Worm (Caenorhabditis elegans): Measurements from ENCODE around the gene srb-17.

Gene srb-17

ce11 chrIV:10429129-10429528 lies 27.9 kb downstream of the srb-17 start, which contains the start of gene F13B12.2 (continued):
- TF ChIP-seq mdl-1 (tag; optimal IDR thresholded peaks at IDR 0.05), result no peak
- no peak for TF ChIP-seq F44E2.7 (GFP tag; IDR thresholded peaks at IDR 0.05)
- TF ChIP-seq lin-13 (GFP tag; optimal IDR thresholded peaks at IDR 0.05), result no peak
- TF ChIP-seq lir-3 (tag; optimal IDR thresholded peaks at IDR 0.05), result no peak
- TF ChIP-seq unc-130 (GFP tag; optimal IDR thresholded peaks at IDR 0.05), result no peak
- no peak for TF ChIP-seq ztf-7 (tag; optimal IDR thresholded peaks at IDR 0.05)
- TF ChIP-seq madf-5 (GFP tag; IDR thresholded peaks at IDR 0.05), result no peak
- TF ChIP-seq pqm-1 (tag; optimal IDR thresholded peaks at IDR 0.05), result peak; percentile 15
- TF ChIP-seq snpc-4 (tag; optimal IDR thresholded peaks at IDR 0.05), result no peak
- TF ChIP-seq lin-1 (GFP tag; IDR thresholded peaks at IDR 0.05), result no peak
- no peak for TF ChIP-seq nhr-42 (GFP tag; IDR thresholded peaks at IDR 0.05)
- TF ChIP-seq Y5F2A.4 (GFP tag; optimal IDR thresholded peaks at IDR 0.05), result no peak
- no peak for TF ChIP-seq arid-1 (GFP tag; conservative IDR thresholded peaks at IDR 0.05)

- TF ChIP-seq T20F7.1 (GFP tag; optimal IDR thresholded peaks at IDR 0.05) (peak; percentile 94), daf-16 (GFP tag; optimal IDR thresholded peaks at IDR 0.05) (no peak), daf-16 (tag; optimal IDR thresholded peaks at IDR 0.05) (peak; percentile 45), nhr-6 (tag; optimal IDR thresholded peaks at IDR 0.05) (peak; percentile 42), mep-1 (tag; optimal IDR thresholded peaks at IDR 0.05) (peak; percentile 29), Y48G9A.11 (GFP tag; IDR thresholded peaks at IDR 0.05) (peak; percentile 100), nhr-28 (tag; optimal IDR thresholded peaks at IDR 0.05) (peak; percentile 27), dve-1 (tag; optimal IDR thresholded peaks at IDR 0.05; ENCODE audit: insufficient read depth) (peak; percentile 47), hlh-30 (tag; optimal IDR thresholded peaks at IDR 0.05; ENCODE audit: insufficient read depth) (peak; percentile 24), fos-1 (tag; optimal IDR thresholded peaks at IDR 0.05) (no peak), aha-1 (tag) (peak; percentile 82), lin-38 (GFP tag; IDR thresholded peaks at IDR 0.05) (no peak), nhr-41 (GFP tag; IDR thresholded peaks at IDR 0.05) (no peak), mdl-1 (tag; optimal IDR thresholded peaks at IDR 0.05) (peak in 1 of 2 experiments; percentile 1)
Measured at ce11 chrIV:10425129-10425528, 31.9 kb downstream of the srb-17 start.

DNA sequence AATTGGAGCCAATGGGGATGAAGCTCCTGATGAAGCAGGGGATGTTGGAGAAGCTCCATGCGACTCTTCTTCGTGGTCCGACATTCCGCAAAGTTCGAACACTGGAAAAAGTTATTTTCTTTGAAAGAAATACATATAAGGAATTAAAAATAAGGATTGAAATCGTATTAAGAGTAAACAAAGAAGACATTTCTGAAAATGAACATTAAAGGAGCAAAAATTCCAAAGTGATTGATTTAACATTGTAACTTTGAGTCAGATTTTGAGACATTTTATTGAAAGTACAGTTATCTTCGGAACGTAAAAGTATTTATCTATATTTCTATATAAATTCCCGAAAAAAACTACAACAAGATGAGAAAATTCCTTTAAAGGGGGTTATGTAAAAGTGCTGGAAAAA lies 32.5 kb downstream of the srb-17 start, which contains the start of gene F13B12.1:
Gene F13B12.1 (minus strand): TSS at position 101 of the 400 bp plus-strand sequence.
- TF ChIP-seq zag-1 (tag; optimal IDR thresholded peaks at IDR 0.05) (no peak), nhr-28 (tag; optimal IDR thresholded peaks at IDR 0.05) (no peak), fkh-10 (GFP tag; optimal IDR thresholded peaks at IDR 0.05) (no peak), zfp-3 (GFP tag; conservative IDR thresholded peaks at IDR 0.05) (no peak), lin-38 (GFP tag; IDR thresholded peaks at IDR 0.05) (no peak), nhr-102 (tag; optimal IDR thresholded peaks at IDR 0.05) (no peak), zfp-2 (tag; optimal IDR thresholded peaks at IDR 0.05) (no peak), unc-62 (GFP tag; optimal IDR thresholded peaks at IDR 0.05 in 1 of 2) (peak in 1 of 2 experiments; percentile 70), unc-62 (tag; optimal IDR thresholded peaks at IDR 0.05) (no peak), snpc-4 (tag; optimal IDR thresholded peaks at IDR 0.05) (no peak), ceh-32 (tag; optimal IDR thresholded peaks at IDR 0.05; ENCODE audit: poor library complexity) (no peak), nhr-76 (tag; optimal IDR thresholded peaks at IDR 0.05) (no peak), pqm-1 (tag; optimal IDR thresholded peaks at IDR 0.05) (no peak), dmd-6 (GFP tag; IDR thresholded peaks at IDR 0.05) (no peak), Y48G9A.11 (GFP tag; IDR thresholded peaks at IDR 0.05) (peak; percentile 17; the same call in 1 of the 2 replicates), ceh-44 (GFP tag; IDR thresholded peaks at IDR 0.05) (no peak), zip-11 (GFP tag; IDR thresholded peaks at IDR 0.05) (no peak), mdl-1 (tag; optimal IDR thresholded peaks at IDR 0.05) (no peak)

ce11 chrIV:10422230-10422629 lies 34.8 kb downstream of the srb-17 start:
- TF ChIP-seq lin-29 (GFP tag; IDR thresholded peaks at IDR 0.05), result no peak
- TF ChIP-seq zag-1 (tag; optimal IDR thresholded peaks at IDR 0.05), result no peak
- TF ChIP-seq dmd-6 (GFP tag; IDR thresholded peaks at IDR 0.05), result no peak
- TF ChIP-seq mdl-1 (tag; optimal IDR thresholded peaks at IDR 0.05), result no peak
- no peak for TF ChIP-seq daf-19 (GFP tag; conservative IDR thresholded peaks at IDR 0.05)
- no peak for TF ChIP-seq ceh-32 (tag; optimal IDR thresholded peaks at IDR 0.05; ENCODE audit: poor library complexity)
- TF ChIP-seq ceh-62 (tag; optimal IDR thresholded peaks at IDR 0.05), result no peak
- no peak for TF ChIP-seq unc-39 (tag; optimal IDR thresholded peaks at IDR 0.05)
- TF ChIP-seq lsy-2 (tag; optimal IDR thresholded peaks at IDR 0.05), result no peak
- no peak for TF ChIP-seq zfp-3 (GFP tag; conservative IDR thresholded peaks at IDR 0.05)
